Fruit fly (Drosophila melanogaster) whole organism, prepupa: ENCODE measurements around the gene t-Grip91.

Experiments used
- CG10669 ChIP-seq: fragments of 200-800 bp; sonication (Bioruptor generic); optimal IDR thresholded peaks from 3 replicates; lab custom pipeline; 2018; ENCODE audit warnings: missing biosample characterization, mild to moderate bottlenecking, missing genetic modification characterization, moderate library complexity
- CG11294 ChIP-seq: fragments of 200-800 bp; sonication (Bioruptor generic); IDR thresholded peaks from 2 replicates; pipeline ENCODE4 v1.3.6; 2022; ENCODE audit warnings: missing biosample characterization, missing genetic modification characterization
- CG11762 ChIP-seq: fragments of 200-800 bp; sonication (Bioruptor generic); optimal IDR thresholded peaks from 3 replicates; lab custom pipeline; 2016; ENCODE audit warnings: missing biosample characterization, missing genetic modification characterization; ENCODE audit not compliant: insufficient read depth
- CG11902 ChIP-seq: fragments of 200-800 bp; sonication (Bioruptor generic); optimal IDR thresholded peaks from 3 replicates; lab custom pipeline; 2016; ENCODE audit warnings: missing biosample characterization, missing genetic modification characterization
- CG15336 ChIP-seq: fragments of 200-800 bp; sonication (Bioruptor generic); IDR thresholded peaks from 2 replicates; pipeline ENCODE4 v1.3.6; 2022; ENCODE audit warnings: missing biosample characterization, missing genetic modification characterization
- CG1621 ChIP-seq: fragments of 200-800 bp; sonication (Bioruptor generic); optimal IDR thresholded peaks from 3 replicates; lab custom pipeline; 2018; ENCODE audit warnings: missing biosample characterization, mild to moderate bottlenecking, missing genetic modification characterization
- CG3032 ChIP-seq: fragments of 200-800 bp; optimal IDR thresholded peaks from 2 replicates; lab custom pipeline; 2019; ENCODE audit warnings: missing biosample characterization, mild to moderate bottlenecking, missing genetic modification characterization, moderate library complexity
- CG31627 ChIP-seq: fragments of 200-800 bp; sonication (Bioruptor generic); optimal IDR thresholded peaks from 3 replicates; lab custom pipeline; 2016; ENCODE audit warnings: missing biosample characterization, missing genetic modification characterization
- CG34406 ChIP-seq: fragments of 200-800 bp; sonication (Bioruptor generic); optimal IDR thresholded peaks from 3 replicates; lab custom pipeline; 2016; ENCODE audit warnings: missing biosample characterization, missing genetic modification characterization
- CG3919 ChIP-seq: fragments of 200-800 bp; sonication (Bioruptor generic); optimal IDR thresholded peaks from 3 replicates; lab custom pipeline; 2016; ENCODE audit warnings: missing biosample characterization, missing genetic modification characterization
- CG6163 ChIP-seq: fragments of 200-800 bp; sonication (Bioruptor generic); IDR thresholded peaks from 3 replicates; pipeline ENCODE4 v1.3.6; 2022; ENCODE audit warnings: missing biosample characterization, missing genetic modification characterization
- CG6276 ChIP-seq: fragments of 200-800 bp; sonication (Bioruptor generic); optimal IDR thresholded peaks from 2 replicates; lab custom pipeline; 2017; ENCODE audit warnings: missing biosample characterization, mild to moderate bottlenecking, missing genetic modification characterization
- CG6792 ChIP-seq: fragments of 200-800 bp; sonication (Bioruptor generic); optimal IDR thresholded peaks from 3 replicates; lab custom pipeline; 2016; ENCODE audit warnings: missing biosample characterization, missing genetic modification characterization
- CG6854 ChIP-seq: fragments of 200-800 bp; sonication (Bioruptor generic); optimal IDR thresholded peaks from 2 replicates; lab custom pipeline; 2017; ENCODE audit warnings: missing biosample characterization, mild to moderate bottlenecking, missing genetic modification characterization
- CG8119 ChIP-seq: fragments of 200-800 bp; sonication (Bioruptor generic); IDR thresholded peaks from 3 replicates; pipeline ENCODE4 v1.3.6; 2022; ENCODE audit warnings: missing biosample characterization, missing genetic modification characterization
- CG8319 ChIP-seq: fragments of 200-800 bp; sonication (Bioruptor generic); optimal IDR thresholded peaks from 3 replicates; lab custom pipeline; 2016; ENCODE audit warnings: missing biosample characterization, missing genetic modification characterization
- CG8632 ChIP-seq: fragments of 200-800 bp; sonication (Bioruptor generic); optimal IDR thresholded peaks from 3 replicates; lab custom pipeline; 2016; ENCODE audit warnings: missing biosample characterization, missing genetic modification characterization
- Eip75B ChIP-seq: fragments of 200-800 bp; sonication (Bioruptor generic); optimal IDR thresholded peaks from 3 replicates; lab custom pipeline; 2016; ENCODE audit warnings: missing biosample characterization, missing genetic modification characterization
- Eip93F ChIP-seq: fragments of 200-800 bp; sonication (Bioruptor generic); optimal IDR thresholded peaks from 2 replicates; lab custom pipeline; 2016; ENCODE audit warnings: missing biosample characterization, mild to moderate bottlenecking, missing genetic modification characterization
- Ets21C ChIP-seq: fragments of 200-800 bp; sonication (Bioruptor generic); optimal IDR thresholded peaks from 3 replicates; lab custom pipeline; 2016; ENCODE audit warnings: missing biosample characterization, missing genetic modification characterization
- Gug ChIP-seq: fragments of 200-800 bp; sonication (Bioruptor generic); IDR thresholded peaks from 2 replicates; pipeline ENCODE4 v1.3.6; 2022; ENCODE audit warnings: missing biosample characterization, missing genetic modification characterization
- Hr38 ChIP-seq: sonication (Bioruptor generic); optimal IDR thresholded peaks from 2 replicates; lab custom pipeline; 2016; ENCODE audit warnings: missing biosample characterization, missing genetic modification characterization
- Hr39 ChIP-seq: fragments of 200-800 bp; sonication (Bioruptor generic); optimal IDR thresholded peaks from 2 replicates; lab custom pipeline; 2016; ENCODE audit warnings: missing biosample characterization, missing genetic modification characterization
- Lpt ChIP-seq: fragments of 200-800 bp; sonication (Bioruptor generic); optimal IDR thresholded peaks from 3 replicates; lab custom pipeline; 2016; ENCODE audit warnings: missing biosample characterization, missing genetic modification characterization
- Smox ChIP-seq: fragments of 200-800 bp; sonication (Bioruptor generic); optimal IDR thresholded peaks from 3 replicates; lab custom pipeline; 2016; ENCODE audit warnings: missing biosample characterization, missing genetic modification characterization
- Sox102F ChIP-seq: fragments of 200-800 bp; sonication (Bioruptor generic); optimal IDR thresholded peaks from 2 replicates; lab custom pipeline; 2016; ENCODE audit warnings: missing biosample characterization, mild to moderate bottlenecking, missing genetic modification characterization
- Sox14 ChIP-seq: fragments of 200-800 bp; sonication (Bioruptor generic); optimal IDR thresholded peaks from 3 replicates; lab custom pipeline; 2016; ENCODE audit warnings: missing biosample characterization, missing genetic modification characterization
- achi ChIP-seq: fragments of 200-800 bp; sonication (Bioruptor generic); optimal IDR thresholded peaks from 3 replicates; lab custom pipeline; 2016; ENCODE audit warnings: missing biosample characterization, missing genetic modification characterization
- acj6 ChIP-seq: fragments of 200-800 bp; sonication (Bioruptor generic); optimal IDR thresholded peaks from 3 replicates; lab custom pipeline; 2016; ENCODE audit warnings: missing biosample characterization, missing genetic modification characterization
- cyc ChIP-seq: fragments of 200-800 bp; sonication (Bioruptor generic); optimal IDR thresholded peaks from 3 replicates; lab custom pipeline; 2016; ENCODE audit warnings: missing biosample characterization, missing genetic modification characterization
- dsx ChIP-seq: fragments of 200-800 bp; optimal IDR thresholded peaks from 3 replicates; lab custom pipeline; 2019; ENCODE audit warnings: missing biosample characterization, mild to moderate bottlenecking, missing genetic modification characterization, moderate library complexity; ENCODE audit not compliant: poor library complexity, severe bottlenecking
- eg ChIP-seq: fragments of 200-800 bp; sonication (Bioruptor generic); IDR thresholded peaks from 3 replicates; pipeline ENCODE4 v1.3.6; 2022; ENCODE audit warnings: missing biosample characterization, missing genetic modification characterization
- esn ChIP-seq: fragments of 200-800 bp; sonication (Bioruptor generic); optimal IDR thresholded peaks from 2 replicates; lab custom pipeline; 2016; ENCODE audit warnings: missing biosample characterization, mild to moderate bottlenecking, missing genetic modification characterization, moderate library complexity
- fd85E ChIP-seq: fragments of 200-800 bp; sonication (Bioruptor generic); optimal IDR thresholded peaks from 3 replicates; lab custom pipeline; 2016; ENCODE audit warnings: missing biosample characterization, missing genetic modification characterization
- lz ChIP-seq: fragments of 200-800 bp; sonication (Bioruptor generic); optimal IDR thresholded peaks from 3 replicates; lab custom pipeline; 2016; ENCODE audit warnings: missing biosample characterization, missing genetic modification characterization
- net ChIP-seq: fragments of 200-800 bp; sonication (Bioruptor generic); optimal IDR thresholded peaks from 3 replicates; lab custom pipeline; 2016; ENCODE audit warnings: missing biosample characterization, missing genetic modification characterization
- pdm3 ChIP-seq: fragments of 200-800 bp; sonication (Bioruptor generic); optimal IDR thresholded peaks from 3 replicates; lab custom pipeline; 2016; ENCODE audit warnings: missing biosample characterization, missing genetic modification characterization
- salr ChIP-seq, 2 experiments: fragments of 200-800 bp; sonication (Bioruptor generic); optimal IDR thresholded peaks; 3 replicates each; lab custom pipeline; 2016 to 2018; ENCODE audit warnings: missing biosample characterization in 2 of 2, missing genetic modification characterization in 2 of 2, mild to moderate bottlenecking in 1 of 2
- svp ChIP-seq: fragments of 200-800 bp; sonication (Bioruptor generic); peaks from one replicate; lab custom pipeline; 2016; ENCODE audit warnings: missing biosample characterization, missing genetic modification characterization

The t-Grip91 gene

dm6 chr2L:15762466-15762865 is 21.4 kb upstream of the t-Grip91 start, which contains the start of gene Gli:
Gene Gli, minus strand, starts transcription at chr2L:15762758.
- TF ChIP-seq svp (GFP tag; lab: Kevin White, UChicago) (peak; percentile 63), CG6854 (peak; percentile 64), Gug (GFP tag; lab: Robert Waterston, UW) (no peak), CG6163 (GFP tag; lab: Robert Waterston, UW) (peak; percentile 70; the same call in 2 of the 3 replicates), Eip75B (GFP tag; lab: Kevin White, UChicago) (no peak), acj6 (GFP tag; lab: Kevin White, UChicago) (no peak), CG11294 (GFP tag; lab: Robert Waterston, UW) (peak; percentile 13; the same call in 1 of the 2 replicates), CG15336 (GFP tag; lab: Robert Waterston, UW) (peak; percentile 44; the same call in 1 of the 2 replicates), Lpt (peak; percentile 57), Eip93F (peak; percentile 42), CG31627 (GFP tag; lab: Kevin White, UChicago) (no peak), eg (GFP tag; lab: Robert Waterston, UW) (peak; percentile 52; the same call in 2 of the 3 replicates)

- no peak for TF ChIP-seq net (GFP tag; lab: Kevin White, UChicago)
- TF ChIP-seq CG11902 (GFP tag; lab: Kevin White, UChicago) = no peak
- no peak for TF ChIP-seq lz
- no peak for TF ChIP-seq CG8319 (GFP tag; lab: Kevin White, UChicago)
- TF ChIP-seq Sox14 (GFP tag; lab: Kevin White, UChicago) = no peak
- TF ChIP-seq Hr38 = no peak
- TF ChIP-seq esn (GFP tag; lab: Kevin White, UChicago) = no peak
- no peak for TF ChIP-seq Gug (GFP tag; lab: Robert Waterston, UW)
- no peak for TF ChIP-seq CG8632
- TF ChIP-seq CG11762 (GFP tag; lab: Kevin White, UChicago) = no peak
- TF ChIP-seq CG3919 (GFP tag; lab: Kevin White, UChicago) = no peak
- no peak for TF ChIP-seq Hr39 (GFP tag; lab: Kevin White, UChicago)
- TF ChIP-seq CG8119 (GFP tag; lab: Robert Waterston, UW) = no peak
- TF ChIP-seq salr (GFP tag; optimal IDR thresholded peaks at IDR 0.05; lab: Kevin White, UChicago) = no peak
- TF ChIP-seq achi (GFP tag; lab: Kevin White, UChicago) = no peak
- no peak for TF ChIP-seq svp (GFP tag; lab: Kevin White, UChicago)
- no peak for TF ChIP-seq CG6163 (GFP tag; lab: Robert Waterston, UW)
These were observed 20.5 kb upstream of the t-Grip91 start for dm6 chr2L:15763401-15763800.

dm6 chr2L:15764029-15764428 is 19.9 kb upstream of the t-Grip91 start, which contains the start of gene CG3793:
Gene CG3793, plus strand, starts transcription at chr2L:15764220.
- no peak for TF ChIP-seq salr (GFP tag; optimal IDR thresholded peaks at IDR 0.05; lab: Kevin White, UChicago)
- no peak for TF ChIP-seq Ets21C (GFP tag; lab: Kevin White, UChicago)
- no peak for TF ChIP-seq cyc (GFP tag; lab: Kevin White, UChicago)
- TF ChIP-seq svp (GFP tag; lab: Kevin White, UChicago) = no peak
- no peak for TF ChIP-seq Hr39 (GFP tag; lab: Kevin White, UChicago)
- TF ChIP-seq CG34406 (GFP tag; lab: Kevin White, UChicago) = no peak
- TF ChIP-seq fd85E = no peak
- no peak for TF ChIP-seq pdm3 (GFP tag; lab: Kevin White, UChicago)
- TF ChIP-seq CG6276 (GFP tag; lab: Kevin White, UChicago) = no peak
- TF ChIP-seq CG10669 (GFP tag; lab: Kevin White, UChicago) = no peak
- TF ChIP-seq Smox (GFP tag; lab: Kevin White, UChicago) = no peak
- no peak for TF ChIP-seq dsx
- no peak for TF ChIP-seq CG1621 (tag; lab: Kevin White, UChicago)
- no peak for TF ChIP-seq CG3919 (GFP tag; lab: Kevin White, UChicago)
- TF ChIP-seq CG3032 (tag; lab: Kevin White, UChicago) = no peak
- TF ChIP-seq CG6792 (GFP tag; lab: Kevin White, UChicago) = no peak
- no peak for TF ChIP-seq CG8319 (GFP tag; lab: Kevin White, UChicago)
- no peak for TF ChIP-seq Sox102F (GFP tag; lab: Kevin White, UChicago)
- TF ChIP-seq, all 60 proteins: peak for 0
